Worm (Caenorhabditis elegans): Measurements from ENCODE around the gene M01H9.4.

- no peak for TF ChIP-seq W03F9.2 (tag; optimal IDR thresholded peaks at IDR 0.05)
- no peak for TF ChIP-seq him-1 (tag; optimal IDR thresholded peaks at IDR 0.05)
- TF ChIP-seq dao-5 (tag; optimal IDR thresholded peaks at IDR 0.05), result no peak
Measured at ce11 chrIV:4456658-4457057, 26.1 kb downstream of the M01H9.4 start.
